Worm (Caenorhabditis elegans) whole organism, young adult: ENCODE results near the gene srgp-1.

Experiments used
- F39B2.1 ChIP-seq: fragments of 200-800 bp; sonication (Bioruptor generic); IDR thresholded peaks from 2 replicates; pipeline ENCODE4 v1.3.6; 2022; ENCODE audit warnings: missing genetic modification reagents, missing genetic modification characterization, missing compliant biosample characterization
- F52B5.7 ChIP-seq: sonication (generic microtip); optimal IDR thresholded peaks from 2 replicates; lab custom pipeline; 2016; ENCODE audit warnings: mild to moderate bottlenecking, missing genetic modification characterization, missing compliant biosample characterization
- F57C9.4 ChIP-seq: sonication (generic microtip); optimal IDR thresholded peaks from 2 replicates; lab custom pipeline; 2017; ENCODE audit warnings: mild to moderate bottlenecking, missing genetic modification characterization, missing compliant biosample characterization
- Y53F4B.3 ChIP-seq: fragments of 200-800 bp; sonication (Bioruptor generic); IDR thresholded peaks from 2 replicates; pipeline ENCODE4 v1.3.6; 2022; ENCODE audit warnings: missing genetic modification reagents, missing genetic modification characterization, missing compliant biosample characterization
- Y53G8AR.9 ChIP-seq: fragments of 200-800 bp; sonication (Bioruptor generic); conservative IDR thresholded peaks from 2 replicates; pipeline ENCODE4 v1.3.6; 2022; ENCODE audit warnings: missing genetic modification reagents, missing genetic modification characterization, missing compliant biosample characterization
- ZK185.1 ChIP-seq: sonication (generic microtip); optimal IDR thresholded peaks from 2 replicates; lab custom pipeline; 2016; ENCODE audit warnings: mild to moderate bottlenecking, missing genetic modification characterization, missing compliant biosample characterization; ENCODE audit not compliant: poor library complexity, severe bottlenecking
- aptf-2 ChIP-seq: fragments of 200-800 bp; sonication (Bioruptor generic); conservative IDR thresholded peaks from 2 replicates; pipeline ENCODE4 v1.3.6; 2022; ENCODE audit warnings: missing genetic modification reagents, missing genetic modification characterization, missing compliant biosample characterization
- bed-2 ChIP-seq: fragments of 200-800 bp; sonication (Bioruptor generic); IDR thresholded peaks from 2 replicates; pipeline ENCODE4 v1.3.6; 2022; ENCODE audit warnings: missing genetic modification reagents, missing genetic modification characterization, missing compliant biosample characterization
- ccch-3 ChIP-seq: fragments of 200-800 bp; sonication (Bioruptor generic); optimal IDR thresholded peaks from 2 replicates; lab custom pipeline; 2018; ENCODE audit warnings: mild to moderate bottlenecking, missing genetic modification characterization, missing compliant biosample characterization
- cebp-1 ChIP-seq, 2 experiments: fragments of 200-800 bp in 1 of 2; sonication (Bioruptor generic) in 1 of 2; sonication (generic microtip) in 1 of 2; IDR thresholded peaks in 1 of 2; optimal IDR thresholded peaks in 1 of 2; 2 replicates each; pipeline versions ENCODE4 v1.3.6 to Lab custom; 2017 to 2022; ENCODE audit warnings: missing compliant biosample characterization in 2 of 2, missing genetic modification characterization in 2 of 2, mild to moderate bottlenecking in 1 of 2, missing genetic modification reagents in 1 of 2, moderate library complexity in 1 of 2
- ceh-100 ChIP-seq: fragments of 200-800 bp; sonication (Bioruptor generic); IDR thresholded peaks from 2 replicates; pipeline ENCODE4 v1.3.6; 2022; ENCODE audit warnings: missing genetic modification reagents, missing genetic modification characterization, missing compliant biosample characterization
- ceh-79 ChIP-seq: sonication (generic microtip); optimal IDR thresholded peaks from 2 replicates; lab custom pipeline; 2017; ENCODE audit warnings: mild to moderate bottlenecking, missing genetic modification characterization, missing compliant biosample characterization
- ceh-91 ChIP-seq: fragments of 200-800 bp; sonication (Bioruptor generic); IDR thresholded peaks from 2 replicates; pipeline ENCODE4 v1.3.6; 2022; ENCODE audit warnings: missing genetic modification reagents, missing genetic modification characterization, missing compliant biosample characterization
- chd-7 ChIP-seq: sonication (generic microtip); optimal IDR thresholded peaks from 2 replicates; lab custom pipeline; 2016; ENCODE audit warnings: mild to moderate bottlenecking, missing genetic modification characterization, moderate library complexity, missing compliant biosample characterization
- efl-1 ChIP-seq: fragments of 150-350 bp; optimal IDR thresholded peaks from 2 replicates; lab custom pipeline; 2014; ENCODE audit warnings: missing biosample characterization, missing genetic modification reagents, missing genetic modification characterization
- egl-18 ChIP-seq: fragments of 200-800 bp; sonication (Bioruptor generic); IDR thresholded peaks from 2 replicates; pipeline ENCODE4 v1.3.6; 2022; ENCODE audit warnings: missing genetic modification reagents, missing genetic modification characterization, missing compliant biosample characterization
- egrh-3 ChIP-seq: fragments of 200-800 bp; sonication (Bioruptor generic); IDR thresholded peaks from 2 replicates; pipeline ENCODE4 v1.3.6; 2022; ENCODE audit warnings: missing genetic modification reagents, missing genetic modification characterization, missing compliant biosample characterization
- hlh-12 ChIP-seq: sonication (generic microtip); optimal IDR thresholded peaks from 2 replicates; lab custom pipeline; 2016; ENCODE audit warnings: missing genetic modification characterization, missing compliant biosample characterization
- hrde-1 ChIP-seq: sonication (generic microtip); optimal IDR thresholded peaks from 2 replicates; lab custom pipeline; 2016; ENCODE audit warnings: missing genetic modification characterization, mild to moderate bottlenecking, missing compliant biosample characterization, moderate library complexity, missing genotype, missing genetic modification reagents, borderline replicate concordance
- lin-26 ChIP-seq: fragments of 200-800 bp; sonication (Bioruptor generic); IDR thresholded peaks from 2 replicates; pipeline ENCODE4 v1.3.6; 2022; ENCODE audit warnings: missing genetic modification reagents, missing genetic modification characterization, missing compliant biosample characterization
- lin-54 ChIP-seq: fragments of 200-800 bp; sonication (Bioruptor generic); optimal IDR thresholded peaks from 2 replicates; lab custom pipeline; 2018; ENCODE audit warnings: mild to moderate bottlenecking, missing genetic modification characterization, missing compliant biosample characterization
- lir-1 ChIP-seq: fragments of 200-800 bp; sonication (Bioruptor generic); conservative IDR thresholded peaks from 2 replicates; pipeline ENCODE4 v1.3.6; 2022; ENCODE audit warnings: missing genetic modification reagents, missing genetic modification characterization, missing compliant biosample characterization
- mxl-1 ChIP-seq: sonication (generic microtip); optimal IDR thresholded peaks from 2 replicates; lab custom pipeline; 2016; ENCODE audit warnings: missing genetic modification characterization, missing compliant biosample characterization
- nfya-1 ChIP-seq: sonication (generic microtip); optimal IDR thresholded peaks from 2 replicates; lab custom pipeline; 2017; ENCODE audit warnings: antibody characterized with exemption, missing compliant biosample characterization, missing genetic modification characterization, borderline replicate concordance; ENCODE audit not compliant: insufficient read depth
- nfyb-1 ChIP-seq: fragments of 200-800 bp; sonication (Bioruptor generic); IDR thresholded peaks from 2 replicates; pipeline ENCODE4 v1.3.6; 2022; ENCODE audit warnings: missing genetic modification reagents, missing genetic modification characterization, missing compliant biosample characterization
- nhr-179 ChIP-seq: sonication (generic microtip); optimal IDR thresholded peaks from 2 replicates; lab custom pipeline; 2016; ENCODE audit warnings: mild to moderate bottlenecking, missing genetic modification characterization, missing compliant biosample characterization
- nhr-27 ChIP-seq: fragments of 200-800 bp; sonication (Bioruptor generic); optimal IDR thresholded peaks from 2 replicates; lab custom pipeline; 2018; ENCODE audit warnings: mild to moderate bottlenecking, missing genetic modification characterization, moderate library complexity, missing compliant biosample characterization
- nhr-80 ChIP-seq: sonication (generic microtip); optimal IDR thresholded peaks from 2 replicates; lab custom pipeline; 2016; ENCODE audit warnings: missing genetic modification characterization, missing compliant biosample characterization
- sdz-38 ChIP-seq: sonication (generic microtip); optimal IDR thresholded peaks from 2 replicates; lab custom pipeline; 2016; ENCODE audit warnings: missing genotype, missing genetic modification characterization, missing compliant biosample characterization
- snpc-1.1 ChIP-seq: sonication (generic microtip); optimal IDR thresholded peaks from 2 replicates; lab custom pipeline; 2017; ENCODE audit warnings: missing genetic modification characterization, mild to moderate bottlenecking, missing compliant biosample characterization, antibody characterized with exemption, moderate library complexity, missing genotype, missing genetic modification reagents; ENCODE audit not compliant: insufficient read depth
- tlf-1 ChIP-seq: fragments of 200-800 bp; sonication (Bioruptor generic); optimal IDR thresholded peaks from 2 replicates; lab custom pipeline; 2018; ENCODE audit warnings: mild to moderate bottlenecking, missing genetic modification characterization, missing compliant biosample characterization
- zim-3 ChIP-seq: sonication (generic microtip); optimal IDR thresholded peaks from 2 replicates; lab custom pipeline; 2017; ENCODE audit warnings: mild to moderate bottlenecking, missing genetic modification characterization, moderate library complexity, missing compliant biosample characterization
- ztf-25 ChIP-seq: fragments of 200-800 bp; sonication (Bioruptor generic); IDR thresholded peaks from 2 replicates; pipeline ENCODE4 v1.3.6; 2022; ENCODE audit warnings: missing genetic modification reagents, missing genetic modification characterization, missing compliant biosample characterization
- ztf-28 ChIP-seq: fragments of 200-800 bp; sonication (Bioruptor generic); IDR thresholded peaks from 2 replicates; pipeline ENCODE4 v1.3.6; 2022; ENCODE audit warnings: missing genetic modification reagents, missing genetic modification characterization, missing compliant biosample characterization
- ztf-3 ChIP-seq: fragments of 200-800 bp; sonication (Bioruptor generic); optimal IDR thresholded peaks from 2 replicates; lab custom pipeline; 2018; ENCODE audit warnings: mild to moderate bottlenecking, missing genetic modification characterization, missing compliant biosample characterization

srgp-1 gene

DNA sequence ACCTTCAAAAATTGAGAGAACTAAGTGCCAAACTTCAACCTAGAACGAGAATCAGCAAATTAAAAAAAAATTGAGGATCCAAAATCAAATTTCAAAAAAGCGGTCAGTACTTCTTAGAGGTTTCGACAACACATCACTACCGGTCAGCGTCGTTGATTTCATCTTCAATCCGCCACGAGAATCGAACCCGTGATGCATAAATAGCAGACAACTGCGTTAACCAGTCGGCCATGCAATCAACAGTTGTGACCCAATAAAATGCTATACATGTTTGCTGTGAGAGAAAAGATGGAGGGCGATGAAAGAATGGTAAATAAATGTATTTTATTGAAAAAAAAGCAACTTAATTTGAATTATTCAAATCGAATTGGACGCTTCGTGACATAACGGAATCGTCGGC lies 20.6 kb upstream of the srgp-1 start (continued):
- no peak for TF ChIP-seq Y53G8AR.9 (GFP tag; lab: Robert Waterston, UW)
- no peak for TF ChIP-seq cebp-1 (GFP tag; IDR thresholded peaks at IDR 0.05; lab: Robert Waterston, UW)
- TF ChIP-seq cebp-1 (tag; optimal IDR thresholded peaks at IDR 0.05; lab: Kevin White, UChicago), result no peak
- TF ChIP-seq chd-7 (tag; lab: Kevin White, UChicago), result no peak
- no peak for TF ChIP-seq bed-2 (GFP tag; lab: Robert Waterston, UW)
- peak; percentile 38 for TF ChIP-seq snpc-1.1
- peak; percentile 20 for TF ChIP-seq ceh-79
- no peak; the same call in 1 of the 2 replicates for TF ChIP-seq egrh-3 (GFP tag; lab: Robert Waterston, UW)
- peak; percentile 6 for TF ChIP-seq mxl-1
- TF ChIP-seq ztf-28 (GFP tag; lab: Robert Waterston, UW), result no peak; the same call in 1 of the 2 replicates
- TF ChIP-seq nfya-1 (tag; lab: Kevin White, UChicago), result no peak
- no peak for TF ChIP-seq nhr-80
- no peak for TF ChIP-seq ccch-3 (GFP tag; lab: Kevin White, UChicago)
- no peak for TF ChIP-seq nfyb-1 (GFP tag; lab: Robert Waterston, UW)
- peak; percentile 86 for TF ChIP-seq ZK185.1
- TF ChIP-seq sdz-38, result no peak
- TF ChIP-seq tlf-1 (GFP tag; lab: Kevin White, UChicago), result no peak
- peak; percentile 70 for TF ChIP-seq lin-54 (GFP tag; lab: Kevin White, UChicago)
- TF ChIP-seq lir-1 (GFP tag; lab: Robert Waterston, UW), result no peak
- TF ChIP-seq hlh-12 (tag; lab: Kevin White, UChicago), result peak; percentile 31
- TF ChIP-seq F39B2.1, result no peak
- no peak for TF ChIP-seq nhr-27 (tag; lab: Kevin White, UChicago)
- TF ChIP-seq F57C9.4 (tag; lab: Kevin White, UChicago), result no peak
- no peak for TF ChIP-seq egl-18
- TF ChIP-seq Y53F4B.3 (GFP tag; lab: Robert Waterston, UW), result no peak
- TF ChIP-seq F52B5.7 (tag; lab: Kevin White, UChicago), result no peak
- TF ChIP-seq zim-3 (tag; lab: Kevin White, UChicago), result peak; percentile 68
- no peak for TF ChIP-seq ztf-3 (GFP tag; lab: Kevin White, UChicago)
- peak; percentile 85 for TF ChIP-seq lin-26 (GFP tag; lab: Robert Waterston, UW)
- TF ChIP-seq ceh-91 (GFP tag; lab: Robert Waterston, UW), result no peak

DNA sequence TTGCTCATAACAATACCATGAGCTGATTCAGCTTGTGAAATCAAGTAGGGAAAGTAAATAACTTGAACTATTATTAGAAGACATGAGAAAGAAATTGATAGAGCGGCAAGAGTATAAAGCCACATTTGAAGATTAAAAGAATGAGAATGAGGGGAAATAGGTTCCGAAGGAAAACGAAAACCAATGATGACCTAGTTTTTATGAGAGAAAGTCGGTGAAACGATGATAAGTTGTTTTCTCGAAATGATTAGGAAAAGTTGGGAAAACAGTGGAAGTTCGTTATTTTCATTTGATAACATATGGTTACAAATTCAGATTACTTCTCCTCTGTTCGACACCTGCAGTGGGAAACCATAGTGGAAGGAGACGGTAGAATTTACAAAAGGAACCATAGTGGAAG lies 18.5 kb upstream of the srgp-1 start, which contains the start of gene col-128:
Gene col-128, minus strand, starts transcription at position 148 of the 400 bp plus-strand sequence.
- no peak for TF ChIP-seq zim-3 (tag; lab: Kevin White, UChicago)
- no peak for TF ChIP-seq ztf-25 (GFP tag; lab: Robert Waterston, UW)

DNA sequence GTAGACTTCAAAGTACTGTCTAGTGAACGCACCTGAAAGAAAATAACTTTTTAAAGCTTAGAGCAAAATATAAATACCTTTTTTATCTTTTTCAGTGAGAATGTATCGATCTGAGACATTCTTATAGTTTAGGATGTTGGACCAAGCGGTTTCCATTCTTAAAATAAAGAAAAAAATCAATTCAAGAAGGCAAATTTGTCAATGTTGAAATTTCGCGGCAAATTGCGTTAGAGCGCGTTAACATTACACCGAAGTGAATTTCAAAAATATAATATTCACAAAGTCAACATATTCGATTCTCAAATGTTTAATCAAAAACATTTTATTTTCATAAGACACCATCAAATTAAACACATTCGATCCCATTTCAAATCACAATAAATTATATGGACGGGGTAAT lies 8.6 kb upstream of the srgp-1 start, which contains the start of gene F12F6.7:
Gene F12F6.7, minus strand, starts transcription at position 157 of the 400 bp plus-strand sequence.
- TF ChIP-seq F39B2.1 (0 out of 2 replicates have a peak, but pooled peaks have one; percentile 35), nhr-179 (no peak), ceh-100 (GFP tag; lab: Robert Waterston, UW) (no peak), efl-1 (peak; percentile 5), aptf-2 (GFP tag; lab: Robert Waterston, UW) (no peak), hrde-1 (tag; lab: Kevin White, UChicago) (peak; percentile 37)
